Fruit fly (Drosophila melanogaster) whole organism, embryonic: Measurements from ENCODE around the gene CG31776.

ENCODE experiments used
- Antp ChIP-seq: fragments of 200-800 bp; sonication (Bioruptor generic); optimal IDR thresholded peaks from 3 replicates; lab custom pipeline; 2016; ENCODE audit warnings: missing biosample characterization, missing genetic modification characterization
- Atf3 ChIP-seq: fragments of 200-800 bp; sonication (Bioruptor generic); optimal IDR thresholded peaks from 3 replicates; lab custom pipeline; 2016; ENCODE audit warnings: missing biosample characterization, missing genetic modification characterization
- CG11085 ChIP-seq: fragments of 200-800 bp; sonication (Bioruptor generic); IDR thresholded peaks from 2 replicates; pipeline ENCODE4 v1.3.6; 2022; ENCODE audit warnings: missing biosample characterization, missing genetic modification characterization
- CG12744 ChIP-seq: fragments of 200-800 bp; sonication (Bioruptor generic); optimal IDR thresholded peaks from 2 replicates; lab custom pipeline; 2016; ENCODE audit warnings: missing biosample characterization, missing genetic modification characterization
- CG12769 ChIP-seq: fragments of 200-800 bp; sonication (Bioruptor generic); optimal IDR thresholded peaks from 2 replicates; lab custom pipeline; 2019; ENCODE audit warnings: missing biosample characterization, mild to moderate bottlenecking, missing genetic modification characterization, moderate library complexity
- CG13624 ChIP-seq: fragments of 200-800 bp; sonication (Bioruptor generic); optimal IDR thresholded peaks from 2 replicates; lab custom pipeline; 2016; ENCODE audit warnings: missing biosample characterization, missing genetic modification characterization
- CG13894 ChIP-seq: fragments of 200-800 bp; sonication (Bioruptor generic); optimal IDR thresholded peaks from 3 replicates; lab custom pipeline; 2018; ENCODE audit warnings: missing biosample characterization, mild to moderate bottlenecking, missing genetic modification characterization, moderate library complexity
- CG15269 ChIP-seq: fragments of 200-800 bp; sonication (Bioruptor generic); optimal IDR thresholded peaks from 2 replicates; lab custom pipeline; 2018; ENCODE audit warnings: missing biosample characterization, mild to moderate bottlenecking, missing genetic modification characterization, moderate library complexity
- CG1792 ChIP-seq: fragments of 200-800 bp; sonication (Bioruptor generic); optimal IDR thresholded peaks from 2 replicates; lab custom pipeline; 2016; ENCODE audit warnings: missing biosample characterization, missing genetic modification characterization
- CG3726 ChIP-seq: fragments of 200-800 bp; sonication (Bioruptor generic); IDR thresholded peaks from 3 replicates; pipeline ENCODE4, ENCODE4 v1.3.6; 2022; ENCODE audit warnings: missing biosample characterization, missing genetic modification characterization
- CG3847 ChIP-seq: fragments of 200-800 bp; sonication (Bioruptor generic); IDR thresholded peaks from 2 replicates; pipeline ENCODE4 v1.3.6; 2022; ENCODE audit warnings: missing biosample characterization, missing genetic modification characterization
- CG4282 ChIP-seq: fragments of 200-800 bp; sonication (Bioruptor generic); optimal IDR thresholded peaks from 2 replicates; lab custom pipeline; 2016; ENCODE audit warnings: missing biosample characterization, missing genetic modification characterization
- CG43689 ChIP-seq: fragments of 200-800 bp; sonication (Bioruptor generic); IDR thresholded peaks from 2 replicates; pipeline ENCODE4 v1.3.6; 2022; ENCODE audit warnings: missing biosample characterization, missing genetic modification characterization
- CG4424 ChIP-seq: fragments of 200-800 bp; sonication (Bioruptor generic); optimal IDR thresholded peaks from 3 replicates; lab custom pipeline; 2016; ENCODE audit warnings: missing biosample characterization, missing genetic modification characterization
- CG7556 ChIP-seq: fragments of 200-800 bp; sonication (Bioruptor generic); optimal IDR thresholded peaks from 2 replicates; lab custom pipeline; 2017; ENCODE audit warnings: missing biosample characterization, mild to moderate bottlenecking, missing genetic modification characterization
- CG7786 ChIP-seq: fragments of 200-800 bp; sonication (Bioruptor generic); optimal IDR thresholded peaks from 2 replicates; lab custom pipeline; 2016; ENCODE audit warnings: missing biosample characterization, missing genetic modification characterization
- CG8089 ChIP-seq: fragments of 200-800 bp; sonication (Bioruptor generic); optimal IDR thresholded peaks from 3 replicates; lab custom pipeline; 2016; ENCODE audit warnings: missing biosample characterization, missing genetic modification characterization
- CHES-1-like ChIP-seq: fragments of 200-800 bp; sonication (Bioruptor generic); optimal IDR thresholded peaks from 2 replicates; lab custom pipeline; 2016; ENCODE audit warnings: missing biosample characterization, missing genetic modification characterization
- D19B ChIP-seq: fragments of 200-800 bp; sonication (Bioruptor generic); optimal IDR thresholded peaks from 2 replicates; lab custom pipeline; 2017; ENCODE audit warnings: missing biosample characterization, mild to moderate bottlenecking, missing genetic modification characterization
- Doc2 ChIP-seq: fragments of 200-800 bp; sonication (Bioruptor generic); IDR thresholded peaks from 2 replicates; pipeline ENCODE4 v1.3.6; 2022; ENCODE audit warnings: missing biosample characterization, missing genetic modification characterization
- Fer2 ChIP-seq: fragments of 200-800 bp; sonication (Bioruptor generic); optimal IDR thresholded peaks from 2 replicates; lab custom pipeline; 2018; ENCODE audit warnings: missing biosample characterization, mild to moderate bottlenecking, missing genetic modification characterization, moderate library complexity
- Fer3 ChIP-seq: fragments of 200-800 bp; sonication (Bioruptor generic); optimal IDR thresholded peaks from 2 replicates; lab custom pipeline; 2018; ENCODE audit warnings: missing biosample characterization, mild to moderate bottlenecking, missing genetic modification characterization, moderate library complexity
- H2.0 ChIP-seq: fragments of 200-800 bp; sonication (Bioruptor generic); IDR thresholded peaks from 2 replicates; pipeline ENCODE4 v1.3.6; 2022; ENCODE audit warnings: missing biosample characterization, missing genetic modification characterization
- HLHmδ ChIP-seq: fragments of 200-800 bp; sonication (Bioruptor generic); optimal IDR thresholded peaks from 2 replicates; lab custom pipeline; 2018; ENCODE audit warnings: missing biosample characterization, mild to moderate bottlenecking, missing genetic modification characterization, moderate library complexity
- Jarid2 ChIP-seq: fragments of 200-800 bp; sonication (Bioruptor generic); optimal IDR thresholded peaks from 3 replicates; lab custom pipeline; 2017; ENCODE audit warnings: mild to moderate bottlenecking, missing biosample characterization, missing genetic modification reagents, missing genetic modification characterization
- Kr ChIP-seq: fragments of 200-800 bp; sonication (Bioruptor generic); optimal IDR thresholded peaks from 2 replicates; lab custom pipeline; 2017; ENCODE audit warnings: missing biosample characterization, mild to moderate bottlenecking, missing genetic modification characterization
- Nf-YB ChIP-seq: fragments of 200-800 bp; sonication (Bioruptor generic); optimal IDR thresholded peaks from 3 replicates; lab custom pipeline; 2019; ENCODE audit warnings: missing biosample characterization, mild to moderate bottlenecking, missing genetic modification characterization, moderate library complexity
- abd-A ChIP-seq: fragments of 200-800 bp; sonication (Bioruptor generic); optimal IDR thresholded peaks from 3 replicates; lab custom pipeline; 2019; ENCODE audit warnings: missing biosample characterization, mild to moderate bottlenecking, missing genetic modification characterization, moderate library complexity
- ara ChIP-seq: fragments of 200-800 bp; sonication (Bioruptor generic); IDR thresholded peaks from 2 replicates; pipeline ENCODE4 v1.3.6; 2022; ENCODE audit warnings: missing biosample characterization, missing genetic modification characterization
- cas ChIP-seq: fragments of 200-800 bp; sonication (Bioruptor generic); IDR thresholded peaks from 2 replicates; pipeline ENCODE4 v1.3.6; 2022; ENCODE audit warnings: missing biosample characterization, missing genetic modification characterization
- chif ChIP-seq, 2 experiments: fragments of 200-800 bp; sonication (Bioruptor generic); optimal IDR thresholded peaks; 3 replicates each; lab custom pipeline; 2016; ENCODE audit warnings: missing biosample characterization in 2 of 2, missing genetic modification characterization in 2 of 2
- crp ChIP-seq, 2 experiments: fragments of 200-800 bp; sonication (Bioruptor generic); optimal IDR thresholded peaks; 2 replicates in 1 of 2; 3 replicates in 1 of 2; lab custom pipeline; 2017; ENCODE audit warnings: missing biosample characterization in 2 of 2, missing genetic modification characterization in 2 of 2, mild to moderate bottlenecking in 1 of 2, moderate library complexity in 1 of 2
- ems ChIP-seq: fragments of 200-800 bp; sonication (Bioruptor generic); optimal IDR thresholded peaks from 3 replicates; lab custom pipeline; 2016; ENCODE audit warnings: missing biosample characterization, missing genetic modification characterization
- grn ChIP-seq: fragments of 200-800 bp; sonication (Bioruptor generic); optimal IDR thresholded peaks from 3 replicates; lab custom pipeline; 2017; ENCODE audit warnings: missing biosample characterization, missing genetic modification characterization
- jigr1 ChIP-seq: fragments of 200-800 bp; sonication (Bioruptor generic); IDR thresholded peaks from 3 replicates; pipeline ENCODE4 v1.3.6; 2022; ENCODE audit warnings: missing biosample characterization, missing genetic modification characterization
- kni ChIP-seq: fragments of 200-800 bp; sonication (Bioruptor generic); optimal IDR thresholded peaks from 3 replicates; lab custom pipeline; 2017; ENCODE audit warnings: mild to moderate bottlenecking, missing biosample characterization, missing genetic modification reagents, missing genetic modification characterization
- mld ChIP-seq: fragments of 200-800 bp; sonication (Bioruptor generic); IDR thresholded peaks from 3 replicates; pipeline ENCODE4 v1.3.6; 2022; ENCODE audit warnings: missing biosample characterization, missing genetic modification characterization; ENCODE audit not compliant: partially characterized antibody
- pros ChIP-seq: fragments of 200-800 bp; sonication (Bioruptor generic); optimal IDR thresholded peaks from 3 replicates; lab custom pipeline; 2019; ENCODE audit warnings: missing biosample characterization, mild to moderate bottlenecking, missing genetic modification characterization, moderate library complexity
- rib ChIP-seq: fragments of 200-800 bp; sonication (Bioruptor generic); IDR thresholded peaks from 2 replicates; pipeline ENCODE4 v1.3.6; 2022; ENCODE audit warnings: missing biosample characterization, missing genetic modification characterization
- sc ChIP-seq, 3 experiments: fragments of >200 bp in 2 of 3; fragments of 200-800 bp in 1 of 3; sonication (Bioruptor generic) in 1 of 3; optimal IDR thresholded peaks; 2 replicates in 2 of 3; 3 replicates in 1 of 3; lab custom pipeline; 2017; ENCODE audit warnings: mild to moderate bottlenecking in 1 of 3, missing biosample characterization in 1 of 3, missing genetic modification characterization in 1 of 3, missing genetic modification reagents in 1 of 3
- schlank ChIP-seq: fragments of 200-800 bp; sonication (Bioruptor generic); optimal IDR thresholded peaks from 2 replicates; lab custom pipeline; 2018; ENCODE audit warnings: missing biosample characterization, mild to moderate bottlenecking, missing genetic modification characterization
- sna ChIP-seq: fragments of 200-800 bp; sonication (Bioruptor generic); IDR thresholded peaks from 2 replicates; pipeline ENCODE4 v1.3.6; 2022; ENCODE audit warnings: missing biosample characterization, missing genetic modification characterization; ENCODE audit not compliant: partially characterized antibody
- tap ChIP-seq: fragments of 200-800 bp; optimal IDR thresholded peaks from 3 replicates; lab custom pipeline; 2019; ENCODE audit warnings: missing biosample characterization, mild to moderate bottlenecking, missing genetic modification characterization, moderate library complexity
- tll ChIP-seq, 2 experiments: fragments of 200-800 bp in 1 of 2; fragments of >200 bp in 1 of 2; sonication (Bioruptor generic) in 1 of 2; optimal IDR thresholded peaks; 2 replicates each; lab custom pipeline; 2017 to 2019; ENCODE audit warnings: missing biosample characterization in 2 of 2, missing genetic modification characterization in 2 of 2, mild to moderate bottlenecking in 1 of 2, moderate library complexity in 1 of 2
- ttk ChIP-seq: fragments of 200-800 bp; sonication (Bioruptor generic); IDR thresholded peaks from 2 replicates; pipeline ENCODE4 v2.1.2; 2022; ENCODE audit warnings: missing biosample characterization, missing genetic modification characterization
- unc-4 ChIP-seq: fragments of 200-800 bp; sonication (Bioruptor generic); IDR thresholded peaks from 2 replicates; pipeline ENCODE4 v1.3.6; 2022; ENCODE audit warnings: missing biosample characterization, missing genetic modification characterization; ENCODE audit not compliant: partially characterized antibody
- zfh2 ChIP-seq: fragments of 200-800 bp; sonication (Bioruptor generic); optimal IDR thresholded peaks from 2 replicates; lab custom pipeline; 2016; ENCODE audit warnings: missing biosample characterization, missing genetic modification characterization

The CG31776 gene

dm6 chr2L:3478034-3478880, 8.3 kb downstream of the CG31776 start, which contains the start of gene Thor (continued):
- TF ChIP-seq kni (GFP tag; lab: Kevin White, UChicago) = peak; percentile 81
- peak; percentile 41; the same call in 1 of the 2 replicates for TF ChIP-seq CG11085 (GFP tag; lab: Robert Waterston, UW)
- TF ChIP-seq CG3847 (GFP tag; lab: Robert Waterston, UW) = peak; percentile 46; the same call in 1 of the 2 replicates
- TF ChIP-seq CG4282 (GFP tag; lab: Kevin White, UChicago) = peak; percentile 54
- TF ChIP-seq CG3726 (GFP tag; lab: Robert Waterston, UW) = peak; percentile 53; the same call in 1 of the 3 replicates
- peak; percentile 51 for TF ChIP-seq CG1792 (GFP tag; lab: Kevin White, UChicago)
- TF ChIP-seq Jarid2 (GFP tag; lab: Kevin White, UChicago) = peak; percentile 97
- TF ChIP-seq rib = peak; percentile 88
- peak; percentile 36 to 45 for TF ChIP-seq chif (GFP tag; optimal IDR thresholded peaks at IDR 0.05; lab: Kevin White, UChicago)
- peak in 1 of 2 experiments; percentile 19 for TF ChIP-seq crp (GFP tag; optimal IDR thresholded peaks at IDR 0.05; lab: Kevin White, UChicago)
- TF ChIP-seq pros (GFP tag; lab: Kevin White, UChicago) = peak; percentile 68
- no peak for TF ChIP-seq tll (GFP tag; optimal IDR thresholded peaks at IDR 0.05; lab: Kevin White, UChicago)
- peak; percentile 87 for TF ChIP-seq CG13894 (tag; lab: Kevin White, UChicago)
- no peak for TF ChIP-seq jigr1 (GFP tag; lab: Robert Waterston, UW)
- TF ChIP-seq sna (GFP tag; lab: Robert Waterston, UW) = peak; percentile 48; the same call in 1 of the 2 replicates
- no peak for TF ChIP-seq Fer2 (tag; lab: Kevin White, UChicago)
- peak; percentile 55; the same call in 1 of the 3 replicates for TF ChIP-seq mld (GFP tag; lab: Robert Waterston, UW)
- TF ChIP-seq Kr (GFP tag; lab: Kevin White, UChicago) = peak; percentile 90
- TF ChIP-seq CG4424 (GFP tag; lab: Kevin White, UChicago) = peak; percentile 40
- peak; percentile 59 for TF ChIP-seq CG7556 (GFP tag; lab: Kevin White, UChicago)
- peak; percentile 74 for TF ChIP-seq Fer3 (tag; lab: Kevin White, UChicago)
- peak; percentile 97 for TF ChIP-seq HLHmδ (GFP tag; lab: Kevin White, UChicago)
- peak; percentile 49 for TF ChIP-seq CG7786 (GFP tag; lab: Kevin White, UChicago)
- no peak for TF ChIP-seq sc (optimal IDR thresholded peaks at IDR 0.05; lab: Kevin White, UChicago)
- TF ChIP-seq sc (GFP tag; optimal IDR thresholded peaks at IDR 0.05; lab: Kevin White, UChicago) = peak; percentile 41
- peak; percentile 43; the same call in 1 of the 2 replicates for TF ChIP-seq CG43689 (GFP tag; lab: Robert Waterston, UW)
- TF ChIP-seq tap (tag; lab: Kevin White, UChicago) = peak; percentile 50
- peak; percentile 63 for TF ChIP-seq cas (GFP tag; lab: Robert Waterston, UW)
- TF ChIP-seq grn (GFP tag; lab: Kevin White, UChicago) = peak; percentile 40
- peak; percentile 45 for TF ChIP-seq CG8089 (GFP tag; lab: Kevin White, UChicago)
- no peak for TF ChIP-seq D19B (GFP tag; lab: Kevin White, UChicago)
- peak; percentile 50 for TF ChIP-seq zfh2 (GFP tag; lab: Kevin White, UChicago)
- peak; percentile 81 for TF ChIP-seq schlank (tag; lab: Kevin White, UChicago)
- peak; percentile 80 for TF ChIP-seq CHES-1-like (GFP tag; lab: Kevin White, UChicago)
- peak; percentile 77 for TF ChIP-seq abd-A (tag; lab: Kevin White, UChicago)
- TF ChIP-seq unc-4 (GFP tag; lab: Robert Waterston, UW) = peak; percentile 39; the same call in 1 of the 2 replicates
- TF ChIP-seq Nf-YB (GFP tag; lab: Kevin White, UChicago) = peak; percentile 22
- peak; percentile 56 for TF ChIP-seq CG12744 (GFP tag; lab: Kevin White, UChicago)
- TF ChIP-seq H2.0 (GFP tag; lab: Robert Waterston, UW) = peak; percentile 66
- TF ChIP-seq ttk (GFP tag; lab: Robert Waterston, UW) = peak; percentile 42
- TF ChIP-seq ara (GFP tag; lab: Robert Waterston, UW) = peak; percentile 86
- peak; percentile 27 for TF ChIP-seq ems (GFP tag; lab: Kevin White, UChicago)
- peak; percentile 96 for TF ChIP-seq CG13624
- peak; percentile 82 for TF ChIP-seq CG12769 (tag; lab: Kevin White, UChicago)
- TF ChIP-seq Atf3 (GFP tag; lab: Kevin White, UChicago) = peak; percentile 50
- no peak for TF ChIP-seq Doc2
- TF ChIP-seq CG15269 (tag; lab: Kevin White, UChicago) = peak; percentile 59
- peak; percentile 78 for TF ChIP-seq Antp (GFP tag; lab: Kevin White, UChicago)
